Worm (Caenorhabditis elegans) whole organism, L2 larva: ENCODE results near the gene R05G6.1.

Experiments used
- C34F6.9 ChIP-seq: fragments of 150-350 bp; optimal IDR thresholded peaks from 2 replicates; lab custom pipeline; 2014; ENCODE audit warnings: missing biosample characterization, missing genetic modification characterization
- F13H6.1 ChIP-seq: sonication (generic microtip); optimal IDR thresholded peaks from 2 replicates; lab custom pipeline; 2016; ENCODE audit warnings: missing genetic modification characterization, missing compliant biosample characterization
- Y55F3AM.14 ChIP-seq: fragments of 200-800 bp; sonication (Bioruptor generic); optimal IDR thresholded peaks from 2 replicates; lab custom pipeline; 2018; ENCODE audit warnings: mild to moderate bottlenecking, missing genetic modification characterization, missing compliant biosample characterization
- alr-1 ChIP-seq: fragments of 150-350 bp; optimal IDR thresholded peaks from 2 replicates; lab custom pipeline; 2014; ENCODE audit warnings: missing biosample characterization, missing genetic modification characterization
- blmp-1 ChIP-seq: sonication (generic microtip); optimal IDR thresholded peaks from 2 replicates; lab custom pipeline; 2017; ENCODE audit warnings: missing genetic modification characterization, mild to moderate bottlenecking, missing compliant biosample characterization, antibody characterized with exemption, moderate library complexity; ENCODE audit not compliant: insufficient read depth
- ceh-16 ChIP-seq: fragments of 150-350 bp; optimal IDR thresholded peaks from 2 replicates; lab custom pipeline; 2014; ENCODE audit warnings: missing biosample characterization, missing genetic modification characterization
- crh-2 ChIP-seq: sonication (generic microtip); optimal IDR thresholded peaks from 2 replicates; lab custom pipeline; 2017; ENCODE audit warnings: missing biosample characterization, missing genetic modification characterization
- egl-27 ChIP-seq: sonication (generic microtip); optimal IDR thresholded peaks from 3 replicates; lab custom pipeline; 2017; ENCODE audit warnings: missing biosample characterization, missing genetic modification reagents, missing genetic modification characterization
- elt-3 ChIP-seq: sonication (generic microtip); optimal IDR thresholded peaks from 2 replicates; lab custom pipeline; 2017; ENCODE audit warnings: missing biosample characterization, missing genetic modification characterization
- fos-1 ChIP-seq: fragments of 150-350 bp; optimal IDR thresholded peaks from 2 replicates; lab custom pipeline; 2014; ENCODE audit warnings: missing biosample characterization, missing genetic modification characterization
- gmeb-1 ChIP-seq: fragments of 150-350 bp; optimal IDR thresholded peaks from 2 replicates; lab custom pipeline; 2014; ENCODE audit warnings: missing biosample characterization, missing genetic modification characterization
- lin-11 ChIP-seq: fragments of 150-350 bp; sonication (generic microtip); optimal IDR thresholded peaks from 2 replicates; lab custom pipeline; 2014; ENCODE audit warnings: missing biosample characterization, missing genetic modification characterization, inconsistent platforms, mixed read lengths
- lin-13 ChIP-seq: fragments of 150-350 bp; optimal IDR thresholded peaks from 2 replicates; lab custom pipeline; 2014; ENCODE audit warnings: missing biosample characterization, missing genetic modification reagents, missing genetic modification characterization
- lsy-2 ChIP-seq, 2 experiments: fragments of 150-350 bp in 1 of 2; sonication (generic microtip) in 1 of 2; optimal IDR thresholded peaks; 2 replicates each; lab custom pipeline; 2014 to 2017; ENCODE audit warnings: missing biosample characterization in 2 of 2, missing genetic modification characterization in 2 of 2
- mab-5 ChIP-seq: fragments of 150-350 bp; optimal IDR thresholded peaks from 2 replicates; lab custom pipeline; 2014; ENCODE audit warnings: missing biosample characterization, missing genetic modification characterization
- mdl-1 ChIP-seq, 2 experiments: fragments of 150-350 bp in 1 of 2; sonication (generic microtip) in 1 of 2; optimal IDR thresholded peaks; 2 replicates each; lab custom pipeline; 2017; ENCODE audit warnings: missing biosample characterization in 2 of 2, missing genetic modification characterization in 2 of 2
- nhr-12 ChIP-seq: fragments of 150-350 bp; optimal IDR thresholded peaks from 2 replicates; lab custom pipeline; 2014; ENCODE audit warnings: missing biosample characterization, missing genetic modification characterization
- nhr-129 ChIP-seq: fragments of 150-350 bp; optimal IDR thresholded peaks from 2 replicates; lab custom pipeline; 2014; ENCODE audit warnings: missing biosample characterization, missing genetic modification characterization
- nhr-21 ChIP-seq: fragments of 150-350 bp; optimal IDR thresholded peaks from 2 replicates; lab custom pipeline; 2014; ENCODE audit warnings: missing biosample characterization, missing genetic modification characterization
- nhr-237 ChIP-seq: fragments of 150-350 bp; optimal IDR thresholded peaks from 2 replicates; lab custom pipeline; 2014; ENCODE audit warnings: missing biosample characterization, missing genetic modification characterization
- nhr-25 ChIP-seq: fragments of 150-350 bp; sonication (generic microtip); optimal IDR thresholded peaks from 3 replicates; lab custom pipeline; 2014; ENCODE audit warnings: missing biosample characterization, missing genetic modification characterization
- nhr-77 ChIP-seq: fragments of 150-350 bp; optimal IDR thresholded peaks from 2 replicates; lab custom pipeline; 2014; ENCODE audit warnings: missing biosample characterization, missing genetic modification characterization
- peb-1 ChIP-seq: fragments of 150-350 bp; optimal IDR thresholded peaks from 2 replicates; lab custom pipeline; 2014; ENCODE audit warnings: missing biosample characterization, missing genetic modification characterization
- sem-4 ChIP-seq: fragments of 150-350 bp; optimal IDR thresholded peaks from 2 replicates; lab custom pipeline; 2014; ENCODE audit warnings: missing biosample characterization, missing genetic modification reagents, missing genetic modification characterization
- skn-1 ChIP-seq: sonication (generic microtip); optimal IDR thresholded peaks from 2 replicates; lab custom pipeline; 2017; ENCODE audit warnings: missing biosample characterization, missing genetic modification characterization
- sma-3 ChIP-seq: sonication (generic microtip); optimal IDR thresholded peaks from 2 replicates; lab custom pipeline; 2016; ENCODE audit warnings: missing genetic modification reagents, missing genetic modification characterization, missing compliant biosample characterization
- sma-9 ChIP-seq, 2 experiments: fragments of 150-350 bp in 1 of 2; sonication (generic microtip) in 1 of 2; optimal IDR thresholded peaks; 2 replicates each; lab custom pipeline; 2014 to 2016; ENCODE audit warnings: missing genetic modification characterization in 2 of 2, mild to moderate bottlenecking in 1 of 2, missing biosample characterization in 1 of 2, missing compliant biosample characterization in 1 of 2, missing genetic modification reagents in 1 of 2, moderate library complexity in 1 of 2
- unc-39 ChIP-seq: fragments of 150-350 bp; optimal IDR thresholded peaks from 2 replicates; lab custom pipeline; 2014; ENCODE audit warnings: missing biosample characterization, missing genetic modification characterization
- unc-55 ChIP-seq: fragments of 150-350 bp; sonication (generic microtip); optimal IDR thresholded peaks from 3 replicates; lab custom pipeline; 2014; ENCODE audit warnings: missing biosample characterization, missing genetic modification reagents, missing genetic modification characterization
- unc-62 ChIP-seq: fragments of 150-350 bp; optimal IDR thresholded peaks from 2 replicates; lab custom pipeline; 2014; ENCODE audit warnings: missing biosample characterization, missing genetic modification reagents, missing genetic modification characterization
- zag-1 ChIP-seq: fragments of 150-350 bp; optimal IDR thresholded peaks from 2 replicates; lab custom pipeline; 2014; ENCODE audit warnings: missing biosample characterization, missing genetic modification characterization
- ztf-4 ChIP-seq: fragments of 150-350 bp; optimal IDR thresholded peaks from 2 replicates; lab custom pipeline; 2014; ENCODE audit warnings: missing biosample characterization, missing genetic modification characterization

Gene R05G6.1

ce11 chrIV:7532360-7532759, at the start of gene R05G6.1:
Gene R05G6.1 (plus strand): TSS chrIV:7532660.
- TF ChIP-seq unc-62 (no peak), gmeb-1 (tag; lab: Kevin White, UChicago) (no peak), unc-55 (GFP tag; lab: Kevin White, UChicago) (no peak), skn-1 (tag; lab: Kevin White, UChicago) (no peak), nhr-12 (tag; lab: Kevin White, UChicago) (no peak), alr-1 (tag; lab: Kevin White, UChicago) (no peak)

ce11 chrIV:7486201-7486947, 46.1 kb upstream of the R05G6.1 start, which contains the start of the genes his-61 and his-62:
Gene his-61 (minus strand): TSS chrIV:7486217.
Gene his-62 (plus strand): TSS chrIV:7486545.
- peak; percentile 89 for TF ChIP-seq sma-9 (GFP tag; optimal IDR thresholded peaks at IDR 0.05; lab: Kevin White, UChicago)
- no peak for TF ChIP-seq sma-9 (tag; optimal IDR thresholded peaks at IDR 0.05; lab: Kevin White, UChicago)
- peak; percentile 24 for TF ChIP-seq nhr-129 (tag; lab: Kevin White, UChicago)
- peak; percentile 56 for TF ChIP-seq C34F6.9 (tag; lab: Kevin White, UChicago)
- TF ChIP-seq fos-1, result peak; percentile 52
- TF ChIP-seq F13H6.1 (tag; lab: Kevin White, UChicago), result peak; percentile 73
- TF ChIP-seq nhr-25 (tag; lab: Kevin White, UChicago), result peak; percentile 80
- TF ChIP-seq zag-1 (tag; lab: Kevin White, UChicago), result peak; percentile 61
- peak; percentile 49 for TF ChIP-seq unc-55 (GFP tag; lab: Kevin White, UChicago)
- TF ChIP-seq ztf-4 (tag; lab: Kevin White, UChicago), result no peak
- TF ChIP-seq sma-3 (GFP tag; lab: Kevin White, UChicago), result peak; percentile 52
- no peak for TF ChIP-seq lin-11 (tag; lab: Kevin White, UChicago)
- TF ChIP-seq crh-2 (tag; lab: Kevin White, UChicago), result peak; percentile 81
- no peak for TF ChIP-seq egl-27 (tag; lab: Kevin White, UChicago)
- peak; percentile 2 to 65 for TF ChIP-seq lsy-2 (tag; optimal IDR thresholded peaks at IDR 0.05; lab: Kevin White, UChicago)
- no peak for TF ChIP-seq nhr-77 (tag; lab: Kevin White, UChicago)
- no peak for TF ChIP-seq blmp-1 (tag; lab: Kevin White, UChicago)
- peak; percentile 74 for TF ChIP-seq lin-13 (GFP tag; lab: Kevin White, UChicago)
- TF ChIP-seq mab-5, result peak; percentile 71
- peak; percentile 51 for TF ChIP-seq ceh-16
- TF ChIP-seq peb-1 (tag; lab: Kevin White, UChicago), result no peak
- no peak for TF ChIP-seq Y55F3AM.14 (GFP tag; lab: Kevin White, UChicago)
- TF ChIP-seq unc-39 (tag; lab: Kevin White, UChicago), result no peak
- TF ChIP-seq, all 48 proteins: peak for 14

ce11 chrIV:7487554-7488456, 44.7 kb upstream of the R05G6.1 start, which contains the start of the genes his-60 and his-59:
Gene his-60 (minus strand): TSS chrIV:7487992.
Gene his-59 (plus strand): TSS chrIV:7488249.
- TF ChIP-seq lin-13 (GFP tag; lab: Kevin White, UChicago), result peak; percentile 29
- TF ChIP-seq nhr-21, result no peak
- TF ChIP-seq elt-3 (tag; lab: Kevin White, UChicago), result no peak
- no peak for TF ChIP-seq nhr-237
- no peak for TF ChIP-seq alr-1 (tag; lab: Kevin White, UChicago)
- peak; percentile 11 for TF ChIP-seq sem-4 (tag; lab: Kevin White, UChicago)
- TF ChIP-seq sma-9 (GFP tag; optimal IDR thresholded peaks at IDR 0.05; lab: Kevin White, UChicago), result peak; percentile 63
- TF ChIP-seq sma-9 (tag; optimal IDR thresholded peaks at IDR 0.05; lab: Kevin White, UChicago), result no peak
- TF ChIP-seq sma-3 (GFP tag; lab: Kevin White, UChicago), result peak; percentile 12
- TF ChIP-seq mdl-1 (tag; optimal IDR thresholded peaks at IDR 0.05; lab: Kevin White, UChicago), result no peak
- TF ChIP-seq mab-5, result peak; percentile 58
- peak; percentile 96 for TF ChIP-seq ceh-16
- TF ChIP-seq nhr-25 (tag; lab: Kevin White, UChicago), result no peak
- peak; percentile 19 for TF ChIP-seq crh-2 (tag; lab: Kevin White, UChicago)
- TF ChIP-seq fos-1, result peak; percentile 2
